Fruit fly (Drosophila melanogaster): Measurements from ENCODE around the gene Meltrin.
A peak's percentile ranks its signal among the peaks of the same experiment; 100 is the strongest.

Meltrin gene

dm6 chr3R:14737894-14738860, 41.1 kb upstream of the Meltrin start (continued):
- TF ChIP-seq HLH4C (GFP tag; IDR thresholded peaks at IDR 0.05; ENCODE audit: partially characterized antibody) (no peak), Gsc (GFP tag; IDR thresholded peaks at IDR 0.05) (no peak), CG8388 (GFP tag; optimal IDR thresholded peaks at IDR 0.05) (peak; percentile 94), CG3838 (GFP tag; optimal IDR thresholded peaks at IDR 0.05) (peak; percentile 87), CG11504 (tag; optimal IDR thresholded peaks at IDR 0.05) (peak; percentile 95), CG17385 (GFP tag; optimal IDR thresholded peaks at IDR 0.05) (peak; percentile 92), Antp (GFP tag; optimal IDR thresholded peaks at IDR 0.05) (peak; percentile 90), CG4360 (GFP tag; IDR thresholded peaks at IDR 0.05) (peak; percentile 81), lmd (GFP tag; IDR thresholded peaks at IDR 0.05) (peak; percentile 96), CG33557 (GFP tag; optimal IDR thresholded peaks at IDR 0.05) (peak; percentile 77), CG2678 (tag; optimal IDR thresholded peaks at IDR 0.05) (peak; percentile 91), CG6175 (GFP tag; IDR thresholded peaks at IDR 0.05) (peak; percentile 92), gce (GFP tag; IDR thresholded peaks at IDR 0.05) (peak; percentile 91), fd102C (GFP tag; optimal IDR thresholded peaks at IDR 0.05) (peak; percentile 49), Fer1 (GFP tag; optimal IDR thresholded peaks at IDR 0.05) (peak; percentile 91), CG12104 (GFP tag; optimal IDR thresholded peaks at IDR 0.05) (peak; percentile 90), ERR (GFP tag; optimal IDR thresholded peaks at IDR 0.05) (peak; percentile 86), CG13123 (GFP tag; optimal IDR thresholded peaks at IDR 0.05) (peak; percentile 91), D19A (tag; optimal IDR thresholded peaks at IDR 0.05) (peak; percentile 87), D (optimal IDR thresholded peaks at IDR 0.05) (no peak), D (GFP tag; optimal IDR thresholded peaks at IDR 0.05) (peak; percentile 94), dysf (GFP tag; IDR thresholded peaks at IDR 0.05) (peak; percentile 96), CG15011 (GFP tag; optimal IDR thresholded peaks at IDR 0.05) (peak; percentile 90), bsh (GFP tag; optimal IDR thresholded peaks at IDR 0.05) (peak; percentile 83 to 96), CG7357 (GFP tag; IDR thresholded peaks at IDR 0.05) (peak; percentile 84), CG16863 (GFP tag; optimal IDR thresholded peaks at IDR 0.05) (peak; percentile 92), Oli (tag; optimal IDR thresholded peaks at IDR 0.05) (peak; percentile 95), CG17912 (GFP tag; optimal IDR thresholded peaks at IDR 0.05) (peak; percentile 26), CG9817 (tag; optimal IDR thresholded peaks at IDR 0.05) (peak; percentile 89), maf-S (GFP tag; optimal IDR thresholded peaks at IDR 0.05) (peak; percentile 89), CG9215 (GFP tag; IDR thresholded peaks at IDR 0.05) (peak; percentile 90), Fer3 (tag; optimal IDR thresholded peaks at IDR 0.05) (peak; percentile 94), Ets65A (GFP tag) (peak; percentile 99), ttk (GFP tag; IDR thresholded peaks at IDR 0.05) (peak; percentile 94), Abd-B (GFP tag; optimal IDR thresholded peaks at IDR 0.05) (peak; percentile 93), CG11093 (GFP tag; IDR thresholded peaks at IDR 0.05) (peak; percentile 89), cas (GFP tag; IDR thresholded peaks at IDR 0.05) (peak; percentile 90), repo (GFP tag; optimal IDR thresholded peaks at IDR 0.05) (peak; percentile 91), CG6683 (GFP tag; optimal IDR thresholded peaks at IDR 0.05) (peak; percentile 71), chinmo (GFP tag; IDR thresholded peaks at IDR 0.05; ENCODE audit: partially characterized antibody) (peak; percentile 98), CG17361 (GFP tag; IDR thresholded peaks at IDR 0.05) (peak; percentile 93), CG32767 (GFP tag; IDR thresholded peaks at IDR 0.05) (peak; percentile 92), CG7556 (GFP tag; optimal IDR thresholded peaks at IDR 0.05) (peak; percentile 93), jigr1 (GFP tag; IDR thresholded peaks at IDR 0.05) (peak; percentile 87), nau (GFP tag; optimal IDR thresholded peaks at IDR 0.05) (peak; percentile 84), yki (optimal IDR thresholded peaks at IDR 0.05) (no peak), lab (GFP tag; optimal IDR thresholded peaks at IDR 0.05) (peak; percentile 95), Awh (GFP tag; IDR thresholded peaks at IDR 0.05) (peak; percentile 94), NFAT (GFP tag; IDR thresholded peaks at IDR 0.05) (peak; percentile 91)

Measured in whole organism, embryonic.